Worm (Caenorhabditis elegans) whole organism, L4 larva: ENCODE results near the gene del-1.

ENCODE experiments used
- ceh-28 ChIP-seq: fragments of 150-350 bp; optimal IDR thresholded peaks from 2 replicates; lab custom pipeline; 2014; ENCODE audit warnings: missing biosample characterization, missing genetic modification reagents, missing genetic modification characterization
- egl-43 ChIP-seq: fragments of 200-800 bp; sonication (Bioruptor generic); IDR thresholded peaks from 2 replicates; pipeline ENCODE4 v1.3.6; 2022; ENCODE audit warnings: missing genetic modification reagents, missing genetic modification characterization, missing compliant biosample characterization
- lin-13 ChIP-seq: fragments of 150-350 bp; optimal IDR thresholded peaks from 2 replicates; lab custom pipeline; 2014; ENCODE audit warnings: missing biosample characterization, missing genetic modification reagents, missing genetic modification characterization
- lin-15B ChIP-seq: fragments of 150-350 bp; sonication (generic microtip); optimal IDR thresholded peaks from 3 replicates; lab custom pipeline; 2014; ENCODE audit warnings: missing biosample characterization, missing genetic modification characterization
- saeg-2 ChIP-seq: fragments of 200-800 bp; sonication (Bioruptor generic); IDR thresholded peaks from 2 replicates; pipeline ENCODE4 v1.3.6; 2022; ENCODE audit warnings: missing genetic modification reagents, missing genetic modification characterization, missing compliant biosample characterization
- unc-62 ChIP-seq, 3 experiments: fragments of 150-350 bp in 1 of 3; sonication (generic microtip); optimal IDR thresholded peaks in 2 of 3; peaks in 1 of 3; 1 replicate in 1 of 3; 2 replicates in 2 of 3; lab custom pipeline; 2014 to 2017; ENCODE audit warnings: missing biosample characterization in 3 of 3, missing genetic modification characterization in 3 of 3, missing genetic modification reagents in 3 of 3, missing genotype in 1 of 3

DNA sequence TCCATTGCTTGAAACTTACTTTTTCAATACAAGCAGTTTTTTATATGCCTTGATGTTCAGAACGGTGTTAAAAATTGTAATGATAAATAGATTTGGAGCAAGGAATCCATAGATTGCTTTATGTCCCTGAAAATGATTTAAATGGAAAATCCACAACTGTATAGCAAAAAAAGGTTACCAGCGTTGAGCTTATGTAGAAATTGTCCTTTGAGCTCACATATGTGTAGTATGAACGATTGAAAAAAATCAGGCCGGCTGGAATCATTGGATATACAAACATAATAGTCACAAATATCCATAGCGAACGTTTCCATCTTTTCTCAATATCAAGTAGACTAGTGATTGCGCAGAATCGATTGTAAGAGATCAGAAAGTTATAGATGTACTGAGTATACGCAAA, 33.5 kb upstream of the del-1 start, which contains the start of gene srg-36:
- TF ChIP-seq lin-15B (tag; lab: Kevin White, UChicago) (no peak), egl-43 (no peak), ceh-28 (tag; lab: Kevin White, UChicago) (no peak), unc-62 (GFP tag; optimal IDR thresholded peaks at IDR 0.05 in 1 of 2; lab: Kevin White, UChicago) (no peak), unc-62 (tag; optimal IDR thresholded peaks at IDR 0.05; lab: Kevin White, UChicago) (no peak), saeg-2 (no peak), lin-13 (no peak)
